Fruit fly (Drosophila melanogaster) Kc167 (cell line): Measurements from ENCODE around the gene CG32813.

ENCODE experiments used
- Myc ChIP-seq: fragments of >200 bp; optimal IDR thresholded peaks from 2 replicates; lab custom pipeline; 2017; ENCODE audit warnings: missing external identifiers
- Sin3A ChIP-seq: fragments of >200 bp; optimal IDR thresholded peaks from 2 replicates; lab custom pipeline; 2018; ENCODE audit warnings: missing external identifiers
- h ChIP-seq: fragments of >200 bp; optimal IDR thresholded peaks from 3 replicates; lab custom pipeline; 2018; ENCODE audit warnings: missing external identifiers
- insv ChIP-seq: fragments of >200 bp; optimal IDR thresholded peaks from 3 replicates; lab custom pipeline; 2018; ENCODE audit warnings: missing external identifiers
- psq ChIP-seq: fragments of >200 bp; optimal IDR thresholded peaks from 2 replicates; lab custom pipeline; 2017; ENCODE audit warnings: missing external identifiers
- ttk ChIP-seq: sonication (Bioruptor generic); optimal IDR thresholded peaks from 2 replicates; lab custom pipeline; 2017; ENCODE audit warnings: missing external identifiers

DNA sequence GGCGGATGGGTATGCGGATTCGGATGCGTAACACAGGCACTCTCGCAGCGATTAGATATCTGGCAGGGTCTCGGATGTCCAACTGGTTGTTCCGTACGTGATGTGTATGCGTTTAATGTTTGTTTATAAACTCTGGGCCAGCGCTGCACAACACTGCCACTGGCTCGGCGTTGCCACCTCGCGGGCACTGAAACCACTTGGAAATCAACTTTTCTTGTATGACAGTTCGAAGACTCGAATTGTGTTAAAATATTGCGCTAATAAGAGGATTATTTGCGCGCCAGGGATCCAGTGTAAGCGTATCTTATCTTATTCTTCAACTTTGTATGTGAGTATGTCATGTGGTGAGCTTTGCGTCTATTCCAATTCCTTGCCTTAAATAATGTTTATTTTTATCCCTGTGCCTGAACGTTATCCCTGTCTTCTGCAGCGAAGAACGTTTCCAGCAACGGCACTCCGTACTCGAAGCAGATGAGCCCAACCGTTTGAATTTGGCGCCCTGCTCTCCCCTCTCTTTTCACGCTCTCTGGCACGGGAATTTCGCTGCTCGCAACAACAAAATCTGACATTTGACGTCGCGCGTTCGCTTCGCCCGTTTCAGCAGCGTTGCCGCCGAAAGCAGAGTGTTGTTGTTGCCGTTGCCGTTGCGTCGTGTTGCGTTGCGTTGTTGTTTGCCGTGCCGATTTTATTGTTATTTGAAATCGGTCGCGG, at the start of gene CG32813, which contains the start of gene CG3719:
- no peak for TF ChIP-seq psq (lab: Kevin White, UChicago)
- no peak for TF ChIP-seq Sin3A (lab: Kevin White, UChicago)
- no peak for TF ChIP-seq Myc (lab: Kevin White, UChicago)
- no peak for TF ChIP-seq insv (lab: Kevin White, UChicago)
- TF ChIP-seq ttk (lab: Kevin White, UChicago), result no peak
- TF ChIP-seq h, result no peak
